Fruit fly (Drosophila melanogaster): ENCODE data around the gene oaf.

oaf gene

dm6 chr2L:2528097-2528496, 35.3 kb downstream of the oaf start (continued):
- TF ChIP-seq CG10366 (GFP tag; IDR thresholded peaks at IDR 0.05) (no peak), sima (GFP tag; optimal IDR thresholded peaks at IDR 0.05) (no peak), CG34224 (GFP tag; IDR thresholded peaks at IDR 0.05; ENCODE audit: partially characterized antibody) (no peak), Hr39 (optimal IDR thresholded peaks at IDR 0.05) (no peak), btn (GFP tag; optimal IDR thresholded peaks at IDR 0.05) (no peak), dmrt11E (tag; optimal IDR thresholded peaks at IDR 0.05) (no peak), crp (GFP tag; optimal IDR thresholded peaks at IDR 0.05) (no peak), Ets97D (GFP tag; optimal IDR thresholded peaks at IDR 0.05) (no peak), eyg (GFP tag; optimal IDR thresholded peaks at IDR 0.05) (no peak), usp (GFP tag; optimal IDR thresholded peaks at IDR 0.05) (no peak), Atf-2 (GFP tag; optimal IDR thresholded peaks at IDR 0.05) (no peak), CG2120 (GFP tag; optimal IDR thresholded peaks at IDR 0.05) (peak; percentile 44), gcm2 (GFP tag; optimal IDR thresholded peaks at IDR 0.05) (no peak), Vsx1 (GFP tag; optimal IDR thresholded peaks at IDR 0.05) (no peak), Drgx (GFP tag; IDR thresholded peaks at IDR 0.05) (no peak), ab (GFP tag; optimal IDR thresholded peaks at IDR 0.05) (no peak), odd (GFP tag; optimal IDR thresholded peaks at IDR 0.05) (no peak), CG30020 (tag; optimal IDR thresholded peaks at IDR 0.05) (no peak), Mes4 (GFP tag; optimal IDR thresholded peaks at IDR 0.05) (no peak), az2 (GFP tag; optimal IDR thresholded peaks at IDR 0.05) (no peak), CG2202 (tag; optimal IDR thresholded peaks at IDR 0.05) (no peak), crol (GFP tag; IDR thresholded peaks at IDR 0.05) (no peak), scrt (GFP tag; optimal IDR thresholded peaks at IDR 0.05) (peak; percentile 8), CG14710 (tag; optimal IDR thresholded peaks at IDR 0.05) (no peak), fd64A (GFP tag; optimal IDR thresholded peaks at IDR 0.05) (no peak), CG4820 (GFP tag; optimal IDR thresholded peaks at IDR 0.05) (no peak), ac (GFP tag; optimal IDR thresholded peaks at IDR 0.05) (no peak), klu (GFP tag; IDR thresholded peaks at IDR 0.05) (no peak), oc (tag; optimal IDR thresholded peaks at IDR 0.05) (no peak), HmgZ (tag; optimal IDR thresholded peaks at IDR 0.05) (no peak), CG10147 (GFP tag; optimal IDR thresholded peaks at IDR 0.05) (no peak), Camta (GFP tag; optimal IDR thresholded peaks at IDR 0.05) (no peak), MTF-1 (GFP tag; optimal IDR thresholded peaks at IDR 0.05; ENCODE audit: borderline replicate concordance) (no peak), CG14014 (GFP tag; IDR thresholded peaks at IDR 0.05) (0 out of 2 replicates have a peak, but pooled peaks have one; percentile 38), dm (GFP tag; optimal IDR thresholded peaks at IDR 0.05) (no peak), en (GFP tag; optimal IDR thresholded peaks at IDR 0.05) (no peak), Awh (GFP tag; IDR thresholded peaks at IDR 0.05) (no peak), CG12769 (tag; optimal IDR thresholded peaks at IDR 0.05) (peak; percentile 56), Fer2 (tag; optimal IDR thresholded peaks at IDR 0.05) (no peak), HLH3B (GFP tag; IDR thresholded peaks at IDR 0.05) (peak; percentile 34; the same call in 1 of the 2 replicates), CG2199 (GFP tag; IDR thresholded peaks at IDR 0.05) (no peak), jumu (GFP tag; optimal IDR thresholded peaks at IDR 0.05) (no peak), CG18476 (GFP tag; optimal IDR thresholded peaks at IDR 0.05) (no peak), br (optimal IDR thresholded peaks at IDR 0.05) (no peak), chinmo (GFP tag; IDR thresholded peaks at IDR 0.05; ENCODE audit: partially characterized antibody) (no peak), exex (tag; optimal IDR thresholded peaks at IDR 0.05) (no peak), cas (GFP tag; IDR thresholded peaks at IDR 0.05) (no peak), Ptx1 (GFP tag; IDR thresholded peaks at IDR 0.05) (peak; percentile 28; the same call in 1 of the 2 replicates), CG12104 (GFP tag; optimal IDR thresholded peaks at IDR 0.05) (no peak), Hr78 (GFP tag; optimal IDR thresholded peaks at IDR 0.05) (no peak), CG3726 (GFP tag; IDR thresholded peaks at IDR 0.05) (no peak), stwl (tag; optimal IDR thresholded peaks at IDR 0.05) (no peak), CG1529 (GFP tag; optimal IDR thresholded peaks at IDR 0.05) (no peak)
